Worm (Caenorhabditis elegans): Measurements from ENCODE around the gene K12H6.5.

- TF ChIP-seq fos-1 (tag; optimal IDR thresholded peaks at IDR 0.05) (no peak), F16B12.6 (tag; optimal IDR thresholded peaks at IDR 0.05) (no peak), ztf-4 (tag; optimal IDR thresholded peaks at IDR 0.05) (no peak), unc-62 (GFP tag; optimal IDR thresholded peaks at IDR 0.05) (no peak), fkh-10 (GFP tag; optimal IDR thresholded peaks at IDR 0.05) (no peak), mep-1 (tag; optimal IDR thresholded peaks at IDR 0.05) (no peak), sox-4 (tag; optimal IDR thresholded peaks at IDR 0.05) (no peak), lin-13 (GFP tag; optimal IDR thresholded peaks at IDR 0.05) (no peak), unc-86 (tag; optimal IDR thresholded peaks at IDR 0.05) (no peak), snu-23 (GFP tag; optimal IDR thresholded peaks at IDR 0.05) (no peak), unc-30 (tag; optimal IDR thresholded peaks at IDR 0.05) (no peak), nhr-237 (tag; optimal IDR thresholded peaks at IDR 0.05) (no peak)
Observed at ce11 chrII:2874801-2875200, 48.8 kb upstream of the K12H6.5 start, which contains the start of gene Y110A2AL.1.
